Worm (Caenorhabditis elegans) whole organism, mixed stage, embryonic: Measurements from ENCODE around the gene C50D2.2.
A peak's percentile ranks its signal among the peaks of the same experiment; 100 is the strongest.
"Not testable (repeated sequence)": the region's sequence is repeated elsewhere in the genome, so short reads cannot be mapped to it uniquely, and the experiment has no call there.

Experiments
- M03D4.4 ChIP-seq: sonication (generic microtip); optimal IDR thresholded peaks from 2 replicates; lab custom pipeline; 2017; ENCODE audit warnings: mild to moderate bottlenecking, missing genetic modification characterization, missing compliant biosample characterization
- bed-3 ChIP-seq: fragments of 200-800 bp; sonication (Bioruptor generic); optimal IDR thresholded peaks from 3 replicates; lab custom pipeline; 2018; ENCODE audit warnings: mild to moderate bottlenecking, missing genetic modification characterization, moderate library complexity, missing compliant biosample characterization
- blmp-1 ChIP-seq: fragments of 150-350 bp; optimal IDR thresholded peaks from 2 replicates; lab custom pipeline; 2014; ENCODE audit warnings: missing biosample characterization, missing genetic modification characterization
- ceh-39 ChIP-seq: fragments of 150-350 bp; optimal IDR thresholded peaks from 2 replicates; lab custom pipeline; 2014; ENCODE audit warnings: missing biosample characterization, missing genetic modification characterization
- ceh-43 ChIP-seq: fragments of 200-800 bp; sonication (Bioruptor generic); optimal IDR thresholded peaks from 2 replicates; lab custom pipeline; 2018; ENCODE audit warnings: mild to moderate bottlenecking, missing genetic modification characterization, moderate library complexity, missing compliant biosample characterization
- ceh-83 ChIP-seq: fragments of 200-800 bp; sonication (Bioruptor generic); optimal IDR thresholded peaks from 2 replicates; lab custom pipeline; 2018; ENCODE audit warnings: mild to moderate bottlenecking, missing genetic modification characterization, missing compliant biosample characterization
- ces-1 ChIP-seq: fragments of 150-350 bp; optimal IDR thresholded peaks from 2 replicates; lab custom pipeline; 2014; ENCODE audit warnings: missing biosample characterization, missing genetic modification reagents, missing genetic modification characterization
- cnd-1 ChIP-seq: fragments of 200-800 bp; sonication (Bioruptor generic); optimal IDR thresholded peaks from 2 replicates; lab custom pipeline; 2018; ENCODE audit warnings: mild to moderate bottlenecking, missing genetic modification characterization, missing compliant biosample characterization
- drap-1 ChIP-seq: fragments of 200-800 bp; sonication (Bioruptor generic); optimal IDR thresholded peaks from 3 replicates; lab custom pipeline; 2018; ENCODE audit warnings: mild to moderate bottlenecking, missing genetic modification characterization, missing compliant biosample characterization
- elt-1 ChIP-seq: sonication (generic microtip); optimal IDR thresholded peaks from 2 replicates; lab custom pipeline; 2017; ENCODE audit warnings: missing genetic modification characterization, mild to moderate bottlenecking, missing compliant biosample characterization, antibody characterized with exemption, moderate library complexity, borderline replicate concordance; ENCODE audit not compliant: insufficient read depth
- elt-3 ChIP-seq: fragments of 150-350 bp; optimal IDR thresholded peaks from 2 replicates; lab custom pipeline; 2014; ENCODE audit warnings: missing biosample characterization, missing genetic modification characterization
- flh-1 ChIP-seq: fragments of 200-800 bp; sonication (Bioruptor generic); optimal IDR thresholded peaks from 2 replicates; lab custom pipeline; 2018; ENCODE audit warnings: mild to moderate bottlenecking, missing genetic modification characterization, moderate library complexity, missing compliant biosample characterization
- ham-2 ChIP-seq: fragments of 200-800 bp; sonication (Bioruptor generic); optimal IDR thresholded peaks from 2 replicates; lab custom pipeline; 2018; ENCODE audit warnings: mild to moderate bottlenecking, missing genetic modification characterization, missing compliant biosample characterization
- hlh-1 ChIP-seq: fragments of 150-350 bp; optimal IDR thresholded peaks from 2 replicates; lab custom pipeline; 2014; ENCODE audit warnings: missing biosample characterization, missing genetic modification reagents, missing genetic modification characterization
- lin-13 ChIP-seq: fragments of 150-350 bp; optimal IDR thresholded peaks from 2 replicates; lab custom pipeline; 2014; ENCODE audit warnings: missing biosample characterization, missing genetic modification characterization
- lin-32 ChIP-seq: fragments of 200-800 bp; sonication (Bioruptor generic); optimal IDR thresholded peaks from 2 replicates; lab custom pipeline; 2018; ENCODE audit warnings: mild to moderate bottlenecking, missing genetic modification characterization, missing compliant biosample characterization
- lsy-2 ChIP-seq: fragments of 150-350 bp; optimal IDR thresholded peaks from 2 replicates; lab custom pipeline; 2014; ENCODE audit warnings: missing biosample characterization, missing genetic modification characterization
- mab-5 ChIP-seq: fragments of 150-350 bp; optimal IDR thresholded peaks from 2 replicates; lab custom pipeline; 2014; ENCODE audit warnings: missing biosample characterization, missing genetic modification characterization
- mep-1 ChIP-seq: fragments of 150-350 bp; optimal IDR thresholded peaks from 2 replicates; lab custom pipeline; 2017; ENCODE audit warnings: missing biosample characterization, missing genetic modification reagents, missing genetic modification characterization, inconsistent platforms
- mls-2 ChIP-seq: sonication (generic microtip); optimal IDR thresholded peaks from 2 replicates; lab custom pipeline; 2016; ENCODE audit warnings: mild to moderate bottlenecking, missing genetic modification characterization, moderate library complexity, missing compliant biosample characterization
- nhr-12 ChIP-seq: fragments of 150-350 bp; optimal IDR thresholded peaks from 2 replicates; lab custom pipeline; 2014; ENCODE audit warnings: missing biosample characterization, missing genetic modification characterization
- nhr-2 ChIP-seq: fragments of 150-350 bp; optimal IDR thresholded peaks from 2 replicates; lab custom pipeline; 2014; ENCODE audit warnings: missing biosample characterization, missing genetic modification characterization
- nhr-237 ChIP-seq: fragments of 150-350 bp; optimal IDR thresholded peaks from 2 replicates; lab custom pipeline; 2014; ENCODE audit warnings: missing biosample characterization, missing genetic modification characterization
- nhr-28 ChIP-seq: fragments of 150-350 bp; optimal IDR thresholded peaks from 2 replicates; lab custom pipeline; 2014; ENCODE audit warnings: missing biosample characterization, missing genetic modification characterization
- nhr-76 ChIP-seq: sonication (generic microtip); optimal IDR thresholded peaks from 2 replicates; lab custom pipeline; 2017; ENCODE audit warnings: missing biosample characterization, missing genetic modification characterization
- pha-4 ChIP-seq: fragments of 150-350 bp; optimal IDR thresholded peaks from 2 replicates; lab custom pipeline; 2018; ENCODE audit warnings: missing biosample characterization, missing genetic modification reagents, missing genetic modification characterization
- sem-2 ChIP-seq: fragments of 200-800 bp; sonication (Bioruptor generic); optimal IDR thresholded peaks from 2 replicates; lab custom pipeline; 2018; ENCODE audit warnings: mild to moderate bottlenecking, missing genetic modification characterization, missing compliant biosample characterization
- snpc-4 ChIP-seq: fragments of 150-350 bp; optimal IDR thresholded peaks from 2 replicates; lab custom pipeline; 2014; ENCODE audit warnings: missing biosample characterization, missing genetic modification characterization
- sptf-1 ChIP-seq: sonication (generic microtip); optimal IDR thresholded peaks from 2 replicates; lab custom pipeline; 2017; ENCODE audit warnings: mild to moderate bottlenecking, missing genetic modification characterization, moderate library complexity, missing compliant biosample characterization
- tbx-8 ChIP-seq: fragments of 200-800 bp; sonication (Bioruptor generic); optimal IDR thresholded peaks from 2 replicates; lab custom pipeline; 2018; ENCODE audit warnings: mild to moderate bottlenecking, missing genetic modification characterization, moderate library complexity, missing compliant biosample characterization
- unc-120 ChIP-seq: sonication (generic microtip); optimal IDR thresholded peaks from 2 replicates; lab custom pipeline; 2017; ENCODE audit warnings: missing genetic modification characterization, missing compliant biosample characterization; ENCODE audit not compliant: poor library complexity, severe bottlenecking
- unc-39 ChIP-seq: fragments of 150-350 bp; optimal IDR thresholded peaks from 2 replicates; lab custom pipeline; 2014; ENCODE audit warnings: missing biosample characterization, missing genetic modification characterization
- unc-62 ChIP-seq: fragments of 150-350 bp; optimal IDR thresholded peaks from 2 replicates; lab custom pipeline; 2014; ENCODE audit warnings: missing biosample characterization, missing genetic modification reagents, missing genetic modification characterization
- zip-8 ChIP-seq: fragments of 150-350 bp; optimal IDR thresholded peaks from 2 replicates; lab custom pipeline; 2014; ENCODE audit warnings: missing biosample characterization, missing genetic modification characterization
- ztf-11 ChIP-seq: fragments of 150-350 bp; optimal IDR thresholded peaks from 2 replicates; lab custom pipeline; 2014; ENCODE audit warnings: missing biosample characterization, missing genetic modification characterization

The C50D2.2 gene

DNA sequence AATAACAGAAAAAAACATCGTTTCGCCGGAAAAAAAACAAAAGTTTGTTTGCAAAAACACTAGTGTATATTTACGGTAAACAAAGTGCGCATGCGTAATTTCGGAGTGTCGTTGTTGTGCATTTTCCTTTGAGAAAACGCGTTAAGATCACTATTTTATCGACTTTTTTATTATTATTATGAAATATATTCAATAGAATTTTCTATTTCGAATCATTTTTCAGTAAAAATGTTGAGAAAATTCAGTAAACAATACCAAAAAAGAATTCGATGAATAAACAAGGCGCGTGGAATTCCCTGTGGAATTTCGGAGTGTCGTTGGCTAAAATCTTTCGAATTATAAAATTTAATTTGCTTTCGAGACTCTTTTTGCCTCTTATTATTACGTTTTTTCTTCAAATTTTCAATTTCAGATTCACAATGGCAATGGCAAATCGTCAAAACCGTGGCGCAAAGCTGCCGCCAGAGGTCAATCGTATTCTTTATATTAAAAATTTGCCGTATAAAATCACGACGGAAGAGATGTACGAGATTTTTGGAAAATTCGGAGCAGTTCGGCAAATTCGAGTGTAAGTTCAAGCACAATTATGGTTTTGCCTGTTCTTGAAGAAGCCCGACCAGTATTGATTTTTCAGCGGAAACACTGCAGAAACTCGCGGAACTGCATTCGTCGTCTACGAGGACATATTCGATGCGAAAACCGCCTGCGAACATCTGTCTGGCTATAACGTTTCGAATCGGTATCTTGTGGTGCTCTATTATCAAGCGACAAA lies 10.8 kb upstream of the C50D2.2 start, which contains the start of the genes luc-7L3 and sftb-6:
Gene luc-7L3 (minus strand): TSS at position 36 of the 772 bp plus-strand sequence.
Gene sftb-6 (plus strand): TSS at position 413 of the 772 bp plus-strand sequence.
- TF ChIP-seq drap-1 (GFP tag; lab: Kevin White, UChicago) (no peak), elt-1 (no peak), hlh-1 (tag; lab: Kevin White, UChicago) (no peak), ceh-39 (tag; lab: Kevin White, UChicago) (peak; percentile 41), unc-120 (no peak), unc-39 (tag; lab: Kevin White, UChicago) (no peak), snpc-4 (tag; lab: Kevin White, UChicago) (no peak), lsy-2 (peak; percentile 48), cnd-1 (no peak), ztf-11 (tag; lab: Kevin White, UChicago) (no peak), tbx-8 (GFP tag; lab: Kevin White, UChicago) (no peak), nhr-2 (tag; lab: Kevin White, UChicago) (peak; percentile 28), ceh-83 (peak; percentile 3), mls-2 (no peak), elt-3 (tag; lab: Kevin White, UChicago) (no peak), nhr-28 (tag; lab: Kevin White, UChicago) (no peak), nhr-237 (tag; lab: Kevin White, UChicago) (peak; percentile 34), ces-1 (peak; percentile 74), zip-8 (tag; lab: Kevin White, UChicago) (no peak), M03D4.4 (tag; lab: Kevin White, UChicago) (no peak), lin-32 (GFP tag; lab: Kevin White, UChicago) (no peak), ceh-43 (no peak), sem-2 (no peak), nhr-12 (tag; lab: Kevin White, UChicago) (no peak), unc-62 (GFP tag; lab: Kevin White, UChicago) (no peak), sptf-1 (tag; lab: Kevin White, UChicago) (no peak), flh-1 (no peak), lin-13 (tag; lab: Kevin White, UChicago) (no peak), blmp-1 (tag; lab: Kevin White, UChicago) (no peak), pha-4 (no peak), nhr-76 (tag; lab: Kevin White, UChicago) (no peak), ham-2 (GFP tag; lab: Kevin White, UChicago) (no peak), mab-5 (peak; percentile 16), bed-3 (GFP tag; lab: Kevin White, UChicago) (no peak), mep-1 (tag; lab: Kevin White, UChicago) (no peak)

- not testable (repeated sequence) for TF ChIP-seq nhr-237, snpc-4, hlh-1 (tag; lab: Kevin White, UChicago)
- TF ChIP-seq, all 35 proteins: peak for 0; not testable (repeated sequence) for 35
These were observed 10.1 kb upstream of the C50D2.2 start, which contains the start of gene C50D2.10 for ce11 chrII:98894-99293. TSS of gene C50D2.10 (plus strand) at chrII:99138.

ce11 chrII:101176-101575 lies 7.8 kb upstream of the C50D2.2 start:
- TF ChIP-seq unc-39 (tag; lab: Kevin White, UChicago) (no peak), ceh-83 (peak; percentile 6)

ce11 chrII:104234-104633 lies 4.7 kb upstream of the C50D2.2 start, which contains the start of gene col-68:
TSS of gene col-68 (plus strand) at chrII:104534.
- no peak for TF ChIP-seq nhr-2 (tag; lab: Kevin White, UChicago)
- no peak for TF ChIP-seq tbx-8 (GFP tag; lab: Kevin White, UChicago)
- TF ChIP-seq mab-5 = no peak
- no peak for TF ChIP-seq ceh-39 (tag; lab: Kevin White, UChicago)
- TF ChIP-seq elt-3 (tag; lab: Kevin White, UChicago) = no peak
- no peak for TF ChIP-seq nhr-76 (tag; lab: Kevin White, UChicago)
- TF ChIP-seq unc-62 (GFP tag; lab: Kevin White, UChicago) = no peak
- TF ChIP-seq nhr-237 (tag; lab: Kevin White, UChicago) = no peak
- TF ChIP-seq ztf-11 (tag; lab: Kevin White, UChicago) = no peak
- no peak for TF ChIP-seq nhr-12 (tag; lab: Kevin White, UChicago)
